Worm (Caenorhabditis elegans) whole organism, L1 larva: ENCODE results near the gene F45E1.1.

Source experiments
- C04F5.9 ChIP-seq: sonication (generic microtip); optimal IDR thresholded peaks from 2 replicates; lab custom pipeline; 2016; ENCODE audit warnings: missing genetic modification characterization, missing compliant biosample characterization
- dpl-1 ChIP-seq, 3 experiments: fragments of 150-350 bp in 2 of 3; sonication (generic microtip) in 1 of 3; optimal IDR thresholded peaks; 2 replicates each; lab custom pipeline; 2014 to 2017; ENCODE audit warnings: missing biosample characterization in 3 of 3, missing genetic modification characterization in 3 of 3, missing genetic modification reagents in 3 of 3
- egl-27 ChIP-seq, 2 experiments: fragments of 150-350 bp in 1 of 2; sonication (generic microtip); optimal IDR thresholded peaks; 3 replicates each; lab custom pipeline; 2017 to 2018; ENCODE audit warnings: missing biosample characterization in 2 of 2, missing genetic modification characterization in 2 of 2, missing genetic modification reagents in 2 of 2
- fos-1 ChIP-seq: fragments of 150-350 bp; optimal IDR thresholded peaks from 2 replicates; lab custom pipeline; 2014; ENCODE audit warnings: missing biosample characterization, missing genetic modification characterization
- jun-1 ChIP-seq: fragments of 150-350 bp; optimal IDR thresholded peaks from 2 replicates; lab custom pipeline; 2014; ENCODE audit warnings: missing biosample characterization, missing genetic modification reagents, missing genetic modification characterization
- lin-15B ChIP-seq: fragments of 150-350 bp; sonication (generic microtip); optimal IDR thresholded peaks from 3 replicates; lab custom pipeline; 2014; ENCODE audit warnings: missing biosample characterization, missing genetic modification characterization
- lir-3 ChIP-seq: sonication (generic microtip); optimal IDR thresholded peaks from 2 replicates; lab custom pipeline; 2016; ENCODE audit warnings: mild to moderate bottlenecking, missing genetic modification characterization, moderate library complexity, missing compliant biosample characterization; ENCODE audit not compliant: poor library complexity
- mdl-1 ChIP-seq, 2 experiments: fragments of 150-350 bp; optimal IDR thresholded peaks; 2 replicates each; lab custom pipeline; 2014 to 2017; ENCODE audit warnings: missing biosample characterization in 2 of 2, missing genetic modification characterization in 2 of 2, inconsistent platforms in 1 of 2
- nhr-11 ChIP-seq: fragments of 150-350 bp; optimal IDR thresholded peaks from 2 replicates; lab custom pipeline; 2014; ENCODE audit warnings: missing biosample characterization, missing genetic modification characterization
- nhr-237 ChIP-seq: fragments of 150-350 bp; optimal IDR thresholded peaks from 2 replicates; lab custom pipeline; 2014; ENCODE audit warnings: missing biosample characterization, missing genetic modification characterization
- nhr-28 ChIP-seq: fragments of 150-350 bp; optimal IDR thresholded peaks from 2 replicates; lab custom pipeline; 2014; ENCODE audit warnings: missing biosample characterization, missing genetic modification characterization
- nhr-76 ChIP-seq: sonication (generic microtip); optimal IDR thresholded peaks from 2 replicates; lab custom pipeline; 2017; ENCODE audit warnings: missing biosample characterization, missing genetic modification characterization
- tbx-2 ChIP-seq: sonication (generic microtip); optimal IDR thresholded peaks from 2 replicates; lab custom pipeline; 2016; ENCODE audit warnings: missing genetic modification characterization, missing compliant biosample characterization
- unc-62 ChIP-seq: fragments of 150-350 bp; optimal IDR thresholded peaks from 2 replicates; lab custom pipeline; 2014; ENCODE audit warnings: missing biosample characterization, missing genetic modification reagents, missing genetic modification characterization

DNA sequence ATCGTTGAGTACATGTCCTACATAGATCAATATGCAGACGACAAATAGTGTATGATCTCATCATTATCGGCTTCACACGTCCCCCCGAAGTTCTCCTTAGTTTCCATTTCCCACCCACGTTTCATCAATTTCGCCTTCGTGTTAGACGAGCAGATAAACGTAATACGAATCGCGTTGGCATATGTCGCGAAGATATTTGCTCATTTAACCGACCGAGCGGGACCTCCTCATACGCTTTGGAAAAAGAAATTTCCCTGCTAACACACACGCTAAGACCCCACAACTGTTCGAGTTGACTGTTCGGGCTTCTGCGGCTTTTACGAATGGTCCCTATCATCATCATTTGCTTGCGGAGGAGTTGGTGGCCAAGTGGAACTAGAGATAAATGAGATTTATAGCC is 51.0 kb downstream of the F45E1.1 start:
- TF ChIP-seq jun-1 (tag; lab: Kevin White, UChicago) (no peak), lir-3 (tag; lab: Kevin White, UChicago) (no peak), fos-1 (tag; lab: Kevin White, UChicago) (no peak), nhr-28 (tag; lab: Kevin White, UChicago) (no peak), nhr-76 (tag; lab: Kevin White, UChicago) (no peak), nhr-237 (tag; lab: Kevin White, UChicago) (no peak), unc-62 (no peak), tbx-2 (tag; lab: Kevin White, UChicago) (no peak), dpl-1 (GFP tag; optimal IDR thresholded peaks at IDR 0.05; lab: Kevin White, UChicago) (no peak), nhr-11 (tag; lab: Kevin White, UChicago) (no peak), mdl-1 (tag; optimal IDR thresholded peaks at IDR 0.05; lab: Kevin White, UChicago) (no peak), egl-27 (tag; optimal IDR thresholded peaks at IDR 0.05; lab: Kevin White, UChicago) (no peak), C04F5.9 (tag; lab: Kevin White, UChicago) (no peak), lin-15B (no peak)
